Fruit fly (Drosophila melanogaster): ENCODE data around the gene CG13010.

DNA sequence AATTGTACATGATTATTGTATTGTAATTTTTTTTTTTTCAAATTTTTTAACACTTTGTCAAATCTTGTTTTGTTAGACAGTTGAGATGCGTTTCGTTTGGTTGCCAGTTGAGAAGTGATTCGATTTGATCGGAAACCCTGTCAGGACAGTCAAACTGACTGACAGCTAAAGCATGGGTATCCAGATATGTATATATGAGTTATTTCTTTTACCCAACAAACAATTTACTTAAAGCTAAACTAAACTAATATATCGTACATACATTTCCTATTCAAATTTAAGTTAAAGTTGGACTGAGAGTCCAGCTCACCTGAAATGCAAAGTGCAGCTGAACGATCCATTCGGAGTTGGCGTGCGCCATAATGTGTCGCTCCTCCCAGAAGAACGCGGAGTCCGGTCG, 46.6 kb downstream of the CG13010 start, which contains the start of gene CG9777:
- no peak for TF ChIP-seq Eip93F (GFP tag; optimal IDR thresholded peaks at IDR 0.05)
- TF ChIP-seq CG3032 (tag; optimal IDR thresholded peaks at IDR 0.05), result no peak
- no peak for TF ChIP-seq CG1621 (tag; optimal IDR thresholded peaks at IDR 0.05)

Measured in whole organism, prepupa.